Fruit fly (Drosophila melanogaster): Measurements from ENCODE around the gene dnk.

The dnk gene

dm6 chr3R:19027165-19027564 is 46.4 kb downstream of the dnk start, which contains the start of gene NP15.6:
TSS of gene NP15.6 (plus strand) at chr3R:19027368.
- no peak for TF ChIP-seq noc (tag; optimal IDR thresholded peaks at IDR 0.05)

dm6 chr3R:19028758-19029157 is 48.0 kb downstream of the dnk start, which contains the start of the genes GatA and P5cr:
TSS of gene GatA (minus strand) at chr3R:19028857.
TSS of gene P5cr (plus strand) at chr3R:19028931.
- TF ChIP-seq noc (tag; optimal IDR thresholded peaks at IDR 0.05) = peak; percentile 78

dm6 chr3R:19031210-19031609 is 50.4 kb downstream of the dnk start, which contains the start of the genes Prp18 and CG6013:
TSS of gene Prp18 (minus strand) at chr3R:19031271.
TSS of gene CG6013 (plus strand) at chr3R:19031503.
- TF ChIP-seq noc (tag; optimal IDR thresholded peaks at IDR 0.05) = peak; percentile 58

Data from whole organism, larva.